Worm (Caenorhabditis elegans) whole organism, L3 larva: ENCODE results near the gene F14E5.8.

Experiments used
- egl-27 ChIP-seq: sonication (generic microtip); optimal IDR thresholded peaks from 4 replicates; lab custom pipeline; 2017; ENCODE audit warnings: missing biosample characterization, missing genetic modification reagents, missing genetic modification characterization
- tbx-2 ChIP-seq: sonication (generic microtip); optimal IDR thresholded peaks from 2 replicates; lab custom pipeline; 2016; ENCODE audit warnings: mild to moderate bottlenecking, missing genetic modification characterization, missing compliant biosample characterization
- unc-62 ChIP-seq: fragments of 150-350 bp; sonication (generic microtip); optimal IDR thresholded peaks from 4 replicates; lab custom pipeline; 2014; ENCODE audit warnings: missing biosample characterization, missing genetic modification reagents, missing genetic modification characterization

ce11 chrII:8438791-8439287 lies 18.9 kb downstream of the F14E5.8 start, which contains the start of gene lips-10:
- TF ChIP-seq egl-27 (no peak), unc-62 (no peak), tbx-2 (tag; lab: Kevin White, UChicago) (no peak)
